Worm (Caenorhabditis elegans): ENCODE data around the gene K03D3.5.

The K03D3.5 gene

ce11 chrIV:16320410-16320809 lies at the start of gene K03D3.5:
Gene K03D3.5 (minus strand): TSS chrIV:16320510.
- TF ChIP-seq snu-23 (GFP tag; optimal IDR thresholded peaks at IDR 0.05): no peak
- TF ChIP-seq hpl-2 (GFP tag; optimal IDR thresholded peaks at IDR 0.05): no peak
- no peak for TF ChIP-seq lsy-2 (tag; optimal IDR thresholded peaks at IDR 0.05)
- TF ChIP-seq hlh-17 (GFP tag; optimal IDR thresholded peaks at IDR 0.05; ENCODE audit: borderline replicate concordance): no peak
- no peak for TF ChIP-seq dpl-1 (GFP tag; optimal IDR thresholded peaks at IDR 0.05)
- no peak for TF ChIP-seq pqm-1 (tag; optimal IDR thresholded peaks at IDR 0.05)
- TF ChIP-seq efl-1 (optimal IDR thresholded peaks at IDR 0.05): no peak
- TF ChIP-seq efl-1 (GFP tag; optimal IDR thresholded peaks at IDR 0.05 in 1 of 2): no peak
- TF ChIP-seq snpc-4 (tag; optimal IDR thresholded peaks at IDR 0.05): no peak
- no peak for TF ChIP-seq lin-14 (GFP tag; optimal IDR thresholded peaks at IDR 0.05)
- no peak for TF ChIP-seq aly-2 (tag; optimal IDR thresholded peaks at IDR 0.05)
- no peak for TF ChIP-seq nhr-19 (GFP tag; conservative IDR thresholded peaks at IDR 0.05)
- no peak for TF ChIP-seq nhr-76 (tag; optimal IDR thresholded peaks at IDR 0.05)
- TF ChIP-seq unc-86 (tag; optimal IDR thresholded peaks at IDR 0.05): no peak
- no peak for TF ChIP-seq ets-5 (GFP tag; IDR thresholded peaks at IDR 0.05)
- TF ChIP-seq C16A3.4 (tag; optimal IDR thresholded peaks at IDR 0.05): no peak
- no peak for TF ChIP-seq nhr-20 (tag; optimal IDR thresholded peaks at IDR 0.05)
- TF ChIP-seq swsn-7 (tag; optimal IDR thresholded peaks at IDR 0.05): no peak
- no peak for TF ChIP-seq hlh-4 (tag; optimal IDR thresholded peaks at IDR 0.05)
- no peak for TF ChIP-seq xbp-1 (tag; optimal IDR thresholded peaks at IDR 0.05)
- TF ChIP-seq vab-15 (tag; optimal IDR thresholded peaks at IDR 0.05): no peak

DNA sequence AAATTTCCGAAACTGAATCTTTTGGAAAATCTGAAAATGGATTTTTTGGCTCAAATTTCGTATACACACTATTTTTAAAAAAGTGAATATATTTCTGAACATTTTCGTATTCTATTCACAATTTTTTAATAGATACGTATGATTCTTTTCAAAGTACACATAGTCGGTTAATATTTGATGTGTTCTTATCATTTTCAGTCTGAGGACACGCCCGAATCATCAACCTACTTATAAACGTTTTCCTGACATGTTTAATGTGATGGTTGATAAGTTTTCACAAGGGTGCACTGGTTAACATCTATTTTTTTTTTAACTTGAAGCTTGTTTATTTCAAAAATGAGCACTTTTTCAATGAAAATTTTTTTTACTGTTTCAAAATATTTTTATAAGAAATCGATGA lies 44.3 kb upstream of the K03D3.5 start:
- TF ChIP-seq elt-3 (tag; optimal IDR thresholded peaks at IDR 0.05): no peak
- no peak for TF ChIP-seq nhr-19 (GFP tag; conservative IDR thresholded peaks at IDR 0.05)
- TF ChIP-seq unc-98 (GFP tag; IDR thresholded peaks at IDR 0.05): no peak

DNA sequence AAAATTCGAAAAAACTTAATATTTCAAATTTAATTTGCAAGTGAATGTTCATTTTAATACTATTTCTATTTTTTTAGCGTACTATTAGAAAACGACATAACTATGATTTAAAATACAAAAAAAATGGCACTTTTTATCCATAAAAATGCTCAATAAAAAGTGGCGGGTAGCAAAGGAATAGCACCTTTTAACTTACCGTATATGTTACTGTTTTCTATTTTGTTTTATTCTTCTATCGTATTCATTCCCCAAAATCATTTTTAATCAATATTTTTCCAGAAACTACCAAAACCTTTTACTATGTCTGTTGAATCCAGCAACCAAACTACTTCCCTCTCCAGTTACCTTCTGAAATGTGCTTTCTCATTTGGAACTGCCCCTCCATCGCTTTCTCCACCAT lies 30.4 kb upstream of the K03D3.5 start, which contains the start of gene C35D6.4:
Gene C35D6.4, plus strand, starts transcription at position 301 of the 400 bp plus-strand sequence.
- TF ChIP-seq lin-35 (GFP tag; optimal IDR thresholded peaks at IDR 0.05): no peak
- no peak for TF ChIP-seq nhr-28 (tag; optimal IDR thresholded peaks at IDR 0.05)
- no peak for TF ChIP-seq nhr-19 (GFP tag; conservative IDR thresholded peaks at IDR 0.05)
- no peak for TF ChIP-seq dsc-1 (tag; optimal IDR thresholded peaks at IDR 0.05)
- TF ChIP-seq F16B12.6 (tag; optimal IDR thresholded peaks at IDR 0.05): no peak
- no peak for TF ChIP-seq Y116A8C.19 (tag; optimal IDR thresholded peaks at IDR 0.05; ENCODE audit: borderline replicate concordance)
- no peak for TF ChIP-seq zip-4 (GFP tag; optimal IDR thresholded peaks at IDR 0.05)
- TF ChIP-seq nhr-76 (tag; optimal IDR thresholded peaks at IDR 0.05): no peak
- TF ChIP-seq ztf-4 (tag; optimal IDR thresholded peaks at IDR 0.05): no peak
- TF ChIP-seq ceh-8 (GFP tag; optimal IDR thresholded peaks at IDR 0.05): no peak
- no peak for TF ChIP-seq nhr-12 (tag; optimal IDR thresholded peaks at IDR 0.05)
- TF ChIP-seq sup-37 (GFP tag; optimal IDR thresholded peaks at IDR 0.05): no peak
- no peak for TF ChIP-seq grh-1 (GFP tag; IDR thresholded peaks at IDR 0.05)

- TF ChIP-seq Y116A8C.19 (tag; optimal IDR thresholded peaks at IDR 0.05; ENCODE audit: borderline replicate concordance) (no peak), lin-39 (tag; optimal IDR thresholded peaks at IDR 0.05) (no peak), vab-15 (tag; optimal IDR thresholded peaks at IDR 0.05) (no peak)
Observed at ce11 chrIV:16346514-16346913, 26.2 kb upstream of the K03D3.5 start, which contains the start of gene C35D6.3. Gene C35D6.3 (plus strand): TSS chrIV:16346814.

DNA sequence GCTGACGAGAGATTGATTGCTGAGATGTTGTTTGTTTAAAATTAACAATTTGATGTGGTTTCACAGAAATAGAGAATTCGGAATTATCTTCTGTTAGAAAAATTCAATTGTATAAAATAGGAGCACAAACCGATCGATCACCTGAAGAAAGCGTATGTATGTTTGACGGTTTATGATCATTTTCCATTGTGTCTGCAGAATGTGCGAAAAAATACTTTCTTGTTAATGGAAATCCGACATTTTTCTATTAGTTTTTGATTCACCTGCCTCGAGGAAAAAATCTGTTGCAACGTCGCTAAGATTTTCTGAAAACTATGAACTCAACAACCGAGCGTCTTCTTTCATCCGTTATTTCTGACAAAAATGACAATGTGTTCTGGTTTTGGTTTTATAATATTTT lies 16.4 kb upstream of the K03D3.5 start, which contains the start of gene C35D6.13:
Gene C35D6.13, plus strand, starts transcription at position 301 of the 400 bp plus-strand sequence.
- TF ChIP-seq zag-1 (tag; optimal IDR thresholded peaks at IDR 0.05): no peak
- TF ChIP-seq lin-35 (GFP tag; optimal IDR thresholded peaks at IDR 0.05): no peak
- TF ChIP-seq nhr-85 (tag): peak; percentile 1
- TF ChIP-seq ceh-8 (GFP tag; optimal IDR thresholded peaks at IDR 0.05): no peak
- TF ChIP-seq pag-3 (tag; optimal IDR thresholded peaks at IDR 0.05; ENCODE audit: borderline replicate concordance, insufficient read depth): no peak
- no peak for TF ChIP-seq nhr-20 (tag; optimal IDR thresholded peaks at IDR 0.05)

All from whole organism, L1 larva.